Worm (Caenorhabditis elegans): ENCODE results near the gene M01H9.3.

M01H9.3 gene

DNA sequence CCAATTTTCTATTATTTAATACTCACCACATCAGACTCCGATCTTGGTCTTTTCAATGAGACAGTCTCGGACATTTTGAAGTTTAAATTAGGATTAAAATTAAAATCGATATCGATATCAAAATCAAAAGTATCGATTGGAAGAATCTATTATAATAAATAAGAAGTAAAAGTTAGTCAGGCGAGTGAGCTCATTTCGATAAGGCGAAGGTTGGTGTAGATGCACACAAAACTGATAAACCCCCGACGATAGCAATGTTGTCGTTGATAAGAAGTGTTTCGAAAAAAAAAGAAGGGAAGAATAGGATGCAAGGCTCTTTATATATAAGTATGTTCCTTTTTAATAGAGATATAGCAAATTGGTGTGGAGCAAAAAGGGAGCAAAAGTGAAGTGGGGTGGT lies 5.7 kb upstream of the M01H9.3 start, which contains the start of gene M01H9.4:
M01H9.4 (minus strand) TSS at position 379 of the 400 bp plus-strand sequence.
- TF ChIP-seq unc-130 (tag; optimal IDR thresholded peaks at IDR 0.05) (no peak), unc-86 (tag; optimal IDR thresholded peaks at IDR 0.05) (no peak), pax-3 (tag; optimal IDR thresholded peaks at IDR 0.05) (no peak), ama-1 (optimal IDR thresholded peaks at IDR 0.05) (no peak), tlp-1 (tag; optimal IDR thresholded peaks at IDR 0.05) (peak; percentile 39), pqm-1 (tag; optimal IDR thresholded peaks at IDR 0.05) (peak; percentile 71), nhr-71 (tag; optimal IDR thresholded peaks at IDR 0.05) (peak; percentile 17), nhr-11 (tag; optimal IDR thresholded peaks at IDR 0.05) (no peak), elt-2 (tag; optimal IDR thresholded peaks at IDR 0.05) (peak; percentile 92), C04F5.9 (tag; optimal IDR thresholded peaks at IDR 0.05) (no peak), rnt-1 (tag; optimal IDR thresholded peaks at IDR 0.05) (no peak), unc-30 (tag; optimal IDR thresholded peaks at IDR 0.05) (no peak), unc-98 (GFP tag; IDR thresholded peaks at IDR 0.05) (no peak), mdl-1 (tag; optimal IDR thresholded peaks at IDR 0.05) (no peak), egl-27 (tag; optimal IDR thresholded peaks at IDR 0.05) (no peak), lin-35 (GFP tag; optimal IDR thresholded peaks at IDR 0.05) (peak in 1 of 2 experiments; percentile 6), jun-1 (tag; optimal IDR thresholded peaks at IDR 0.05) (peak; percentile 2), nhr-90 (tag; optimal IDR thresholded peaks at IDR 0.05; ENCODE audit: poor library complexity) (peak; percentile 9)

DNA sequence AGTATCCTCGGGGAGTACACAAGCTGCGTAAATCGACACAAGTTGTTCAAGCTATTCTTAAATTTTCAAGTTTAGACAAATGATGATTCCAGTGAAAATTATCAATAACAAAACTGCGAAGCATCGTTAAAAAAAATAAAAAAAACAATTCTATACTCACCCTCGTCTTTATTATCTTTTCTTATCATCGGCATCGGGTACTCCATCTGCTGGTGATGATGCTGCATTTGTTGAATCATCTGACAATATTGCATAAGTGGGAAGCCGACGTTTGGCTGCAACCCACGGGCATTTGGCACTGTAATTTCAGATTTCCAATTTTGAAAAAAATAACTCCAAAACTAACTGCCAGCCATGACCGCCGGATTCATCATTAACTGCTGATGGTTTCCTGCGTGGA lies 4.4 kb upstream of the M01H9.3 start:
- TF ChIP-seq ets-5 (GFP tag; IDR thresholded peaks at IDR 0.05), result no peak
- TF ChIP-seq elt-2 (tag; optimal IDR thresholded peaks at IDR 0.05), result peak; percentile 26

DNA sequence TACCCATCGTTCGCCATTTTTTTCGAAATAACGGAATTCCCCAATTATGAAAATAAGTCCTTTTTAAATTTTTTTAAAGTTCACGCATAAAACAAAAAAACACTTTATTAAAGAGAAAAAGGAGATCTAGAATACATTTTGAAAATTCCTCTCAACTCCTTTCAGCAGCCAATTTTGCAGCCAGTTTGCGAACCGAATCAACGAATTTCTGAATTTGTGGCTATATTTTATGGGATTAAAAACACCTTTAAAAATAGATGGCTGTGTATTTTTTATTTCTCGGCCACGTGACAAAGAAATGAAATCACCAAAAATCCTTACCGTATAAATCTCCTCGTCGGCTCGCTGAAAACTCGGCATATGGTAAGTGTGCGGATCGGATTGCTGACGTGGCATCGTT lies 3.2 kb upstream of the M01H9.3 start, which contains the start of gene M01H9.10:
M01H9.10 (minus strand) TSS at position 101 of the 400 bp plus-strand sequence.
- no peak for TF ChIP-seq pax-3 (tag; optimal IDR thresholded peaks at IDR 0.05)
- TF ChIP-seq ceh-63 (GFP tag; optimal IDR thresholded peaks at IDR 0.05), result no peak
- TF ChIP-seq snpc-4 (tag; optimal IDR thresholded peaks at IDR 0.05), result no peak
- no peak for TF ChIP-seq jun-1 (tag; optimal IDR thresholded peaks at IDR 0.05)
- TF ChIP-seq lsy-2 (tag; optimal IDR thresholded peaks at IDR 0.05), result no peak
- TF ChIP-seq egl-13 (tag; optimal IDR thresholded peaks at IDR 0.05), result no peak
- TF ChIP-seq zag-1 (tag; optimal IDR thresholded peaks at IDR 0.05), result no peak
- TF ChIP-seq dsc-1 (tag; optimal IDR thresholded peaks at IDR 0.05), result no peak
- TF ChIP-seq mef-2 (tag; optimal IDR thresholded peaks at IDR 0.05), result no peak
- TF ChIP-seq nhr-84 (tag; optimal IDR thresholded peaks at IDR 0.05), result no peak
- no peak for TF ChIP-seq nhr-237 (tag; optimal IDR thresholded peaks at IDR 0.05)
- TF ChIP-seq Y116A8C.19 (tag; optimal IDR thresholded peaks at IDR 0.05; ENCODE audit: borderline replicate concordance), result no peak
- no peak for TF ChIP-seq lin-13 (GFP tag; optimal IDR thresholded peaks at IDR 0.05)
- no peak for TF ChIP-seq ceh-90 (tag; optimal IDR thresholded peaks at IDR 0.05)
- TF ChIP-seq elt-2 (tag; optimal IDR thresholded peaks at IDR 0.05), result no peak
- no peak for TF ChIP-seq tlp-1 (tag; optimal IDR thresholded peaks at IDR 0.05)
- TF ChIP-seq blmp-1 (tag; optimal IDR thresholded peaks at IDR 0.05), result no peak
- TF ChIP-seq hlh-17 (GFP tag; optimal IDR thresholded peaks at IDR 0.05; ENCODE audit: borderline replicate concordance), result no peak

DNA sequence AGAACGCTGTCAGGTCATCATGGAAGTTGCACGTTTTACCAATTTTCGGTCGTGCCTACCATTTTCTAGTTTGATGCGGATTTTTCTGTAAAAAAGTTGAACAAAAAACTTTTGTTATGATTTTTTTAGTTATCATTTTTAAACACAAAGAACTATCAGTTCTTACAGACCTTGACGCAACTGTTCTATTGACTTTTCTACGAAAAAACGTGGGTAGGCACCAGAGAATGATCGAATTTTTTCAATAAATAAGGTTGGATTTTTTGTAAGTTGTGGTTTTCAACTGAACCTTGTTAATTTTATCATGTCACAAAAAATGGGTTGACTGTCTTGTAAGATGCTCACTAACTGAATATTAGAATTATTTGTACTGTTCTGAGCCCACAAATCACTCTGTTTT lies 1.8 kb upstream of the M01H9.3 start:
- TF ChIP-seq nhr-85 (tag) (peak; percentile 45), snu-23 (GFP tag; optimal IDR thresholded peaks at IDR 0.05) (peak; percentile 7), nhr-11 (tag; optimal IDR thresholded peaks at IDR 0.05) (no peak), nhr-20 (tag; optimal IDR thresholded peaks at IDR 0.05) (peak; percentile 46), efl-1 (optimal IDR thresholded peaks at IDR 0.05) (no peak), efl-1 (GFP tag; optimal IDR thresholded peaks at IDR 0.05 in 1 of 2) (peak in 1 of 2 experiments; percentile 25), aha-1 (tag; optimal IDR thresholded peaks at IDR 0.05) (no peak), dpl-1 (GFP tag; optimal IDR thresholded peaks at IDR 0.05) (no peak), lin-35 (GFP tag; optimal IDR thresholded peaks at IDR 0.05) (no peak), pqm-1 (tag; optimal IDR thresholded peaks at IDR 0.05) (no peak), fkh-8 (tag; optimal IDR thresholded peaks at IDR 0.05) (no peak), nhr-71 (tag; optimal IDR thresholded peaks at IDR 0.05) (peak; percentile 9), nhr-19 (GFP tag; conservative IDR thresholded peaks at IDR 0.05) (peak; percentile 77), lin-14 (GFP tag; optimal IDR thresholded peaks at IDR 0.05) (peak; percentile 20)
